Worm (Caenorhabditis elegans): ENCODE results near the gene C39B5.10.

Gene C39B5.10

ce11 chrIII:2253027-2253499 is 13.6 kb upstream of the C39B5.10 start, which contains the start of gene fbxa-73:
TSS of gene fbxa-73 (plus strand) at chrIII:2253449.
- no peak for TF ChIP-seq nhr-28 (tag; optimal IDR thresholded peaks at IDR 0.05)
- TF ChIP-seq lsy-2 (tag; optimal IDR thresholded peaks at IDR 0.05), result no peak
- TF ChIP-seq ceh-39 (tag; optimal IDR thresholded peaks at IDR 0.05), result no peak
- no peak for TF ChIP-seq bed-3 (GFP tag; optimal IDR thresholded peaks at IDR 0.05)
- TF ChIP-seq ces-1 (GFP tag; optimal IDR thresholded peaks at IDR 0.05), result no peak
- no peak for TF ChIP-seq ztf-11 (tag; optimal IDR thresholded peaks at IDR 0.05)
- TF ChIP-seq ceh-43 (GFP tag; optimal IDR thresholded peaks at IDR 0.05), result no peak
- TF ChIP-seq mep-1 (tag; optimal IDR thresholded peaks at IDR 0.05), result no peak
- no peak for TF ChIP-seq nhr-12 (tag; optimal IDR thresholded peaks at IDR 0.05)
- no peak for TF ChIP-seq snpc-4 (tag; optimal IDR thresholded peaks at IDR 0.05)
- TF ChIP-seq nhr-2 (tag; optimal IDR thresholded peaks at IDR 0.05), result no peak
- TF ChIP-seq M03D4.4 (tag; optimal IDR thresholded peaks at IDR 0.05), result no peak
- TF ChIP-seq pha-4 (tag; optimal IDR thresholded peaks at IDR 0.05), result no peak
- TF ChIP-seq unc-39 (tag; optimal IDR thresholded peaks at IDR 0.05), result no peak
- no peak for TF ChIP-seq mls-2 (tag; optimal IDR thresholded peaks at IDR 0.05)
- no peak for TF ChIP-seq zip-8 (tag; optimal IDR thresholded peaks at IDR 0.05)
- TF ChIP-seq unc-120 (tag; optimal IDR thresholded peaks at IDR 0.05; ENCODE audit: poor library complexity, severe bottlenecking), result no peak
- TF ChIP-seq tbx-8 (GFP tag; optimal IDR thresholded peaks at IDR 0.05), result no peak
- no peak for TF ChIP-seq sptf-1 (tag; optimal IDR thresholded peaks at IDR 0.05)
- TF ChIP-seq drap-1 (GFP tag; optimal IDR thresholded peaks at IDR 0.05), result no peak

DNA sequence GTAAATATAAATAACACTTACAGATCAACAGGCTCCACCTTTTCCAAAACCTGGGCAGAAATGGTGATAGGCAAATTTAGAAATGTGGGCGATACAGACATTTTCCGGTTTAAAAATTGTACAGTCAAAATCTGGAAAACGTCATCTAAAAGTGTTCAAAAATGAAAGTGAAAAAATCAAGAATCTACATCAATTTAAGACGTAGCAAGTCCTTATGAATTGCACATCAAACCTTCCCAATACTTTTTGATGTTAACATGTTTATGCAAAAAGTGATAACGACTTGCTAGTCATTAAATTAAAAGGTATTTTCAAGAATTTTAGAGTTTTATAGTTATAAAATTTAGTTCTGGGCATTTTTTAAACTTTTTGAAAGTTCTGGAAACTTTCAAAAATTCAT is 11.9 kb upstream of the C39B5.10 start, which contains the start of gene fbxa-7:
Gene fbxa-7, minus strand, starts transcription at position 101 of the 400 bp plus-strand sequence.
- TF ChIP-seq ceh-43 (GFP tag; optimal IDR thresholded peaks at IDR 0.05), result no peak
- no peak for TF ChIP-seq ces-1 (GFP tag; optimal IDR thresholded peaks at IDR 0.05)
- TF ChIP-seq drap-1 (GFP tag; optimal IDR thresholded peaks at IDR 0.05), result no peak
- no peak for TF ChIP-seq unc-62 (GFP tag; optimal IDR thresholded peaks at IDR 0.05)
- TF ChIP-seq bed-3 (GFP tag; optimal IDR thresholded peaks at IDR 0.05), result no peak
- TF ChIP-seq ztf-11 (tag; optimal IDR thresholded peaks at IDR 0.05), result no peak
- no peak for TF ChIP-seq blmp-1 (tag; optimal IDR thresholded peaks at IDR 0.05)
- TF ChIP-seq nhr-28 (tag; optimal IDR thresholded peaks at IDR 0.05), result no peak
- TF ChIP-seq mab-5 (tag; optimal IDR thresholded peaks at IDR 0.05), result no peak
- TF ChIP-seq snpc-4 (tag; optimal IDR thresholded peaks at IDR 0.05), result no peak
- no peak for TF ChIP-seq lin-13 (tag; optimal IDR thresholded peaks at IDR 0.05)
- TF ChIP-seq lin-32 (GFP tag; optimal IDR thresholded peaks at IDR 0.05), result no peak
- TF ChIP-seq tbx-8 (GFP tag; optimal IDR thresholded peaks at IDR 0.05), result no peak
- TF ChIP-seq M03D4.4 (tag; optimal IDR thresholded peaks at IDR 0.05), result no peak
- no peak for TF ChIP-seq nhr-2 (tag; optimal IDR thresholded peaks at IDR 0.05)
- no peak for TF ChIP-seq sem-2 (GFP tag; optimal IDR thresholded peaks at IDR 0.05)
- no peak for TF ChIP-seq pha-4 (tag; optimal IDR thresholded peaks at IDR 0.05)
- no peak for TF ChIP-seq zip-8 (tag; optimal IDR thresholded peaks at IDR 0.05)
- no peak for TF ChIP-seq unc-120 (tag; optimal IDR thresholded peaks at IDR 0.05; ENCODE audit: poor library complexity, severe bottlenecking)
- no peak for TF ChIP-seq unc-39 (tag; optimal IDR thresholded peaks at IDR 0.05)

ce11 chrIII:2245727-2246126 is 6.3 kb upstream of the C39B5.10 start, which contains the start of gene srd-67:
TSS of gene srd-67 (minus strand) at chrIII:2245827.
- TF ChIP-seq unc-120 (tag; optimal IDR thresholded peaks at IDR 0.05; ENCODE audit: poor library complexity, severe bottlenecking) (no peak), ceh-83 (GFP tag; optimal IDR thresholded peaks at IDR 0.05) (no peak), nhr-76 (tag; optimal IDR thresholded peaks at IDR 0.05) (no peak), nhr-28 (tag; optimal IDR thresholded peaks at IDR 0.05) (no peak), blmp-1 (tag; optimal IDR thresholded peaks at IDR 0.05) (no peak)

DNA sequence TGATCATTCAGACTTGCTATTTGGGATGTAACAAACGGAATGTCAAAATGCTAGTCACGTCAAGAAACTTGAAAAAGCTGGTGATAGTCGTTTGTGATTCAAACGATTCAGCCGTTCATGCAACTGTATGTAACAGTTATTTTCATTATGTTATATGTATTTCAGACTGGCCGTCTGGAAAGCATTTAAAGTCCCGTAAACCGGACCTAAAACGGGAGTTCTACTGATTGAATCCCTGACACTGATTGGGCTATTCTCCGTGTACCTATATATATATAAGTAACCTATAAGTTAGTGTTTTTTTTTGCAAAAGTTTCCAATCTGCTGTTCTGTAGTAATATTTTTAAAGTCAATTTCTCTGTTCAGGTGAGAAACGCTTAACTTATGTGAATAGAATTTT is 4.2 kb upstream of the C39B5.10 start:
- TF ChIP-seq ham-2 (GFP tag; optimal IDR thresholded peaks at IDR 0.05) (no peak), unc-39 (tag; optimal IDR thresholded peaks at IDR 0.05) (no peak), unc-62 (GFP tag; optimal IDR thresholded peaks at IDR 0.05) (no peak), ceh-83 (GFP tag; optimal IDR thresholded peaks at IDR 0.05) (no peak), mab-5 (tag; optimal IDR thresholded peaks at IDR 0.05) (no peak), tbx-8 (GFP tag; optimal IDR thresholded peaks at IDR 0.05) (no peak), bed-3 (GFP tag; optimal IDR thresholded peaks at IDR 0.05) (no peak)

DNA sequence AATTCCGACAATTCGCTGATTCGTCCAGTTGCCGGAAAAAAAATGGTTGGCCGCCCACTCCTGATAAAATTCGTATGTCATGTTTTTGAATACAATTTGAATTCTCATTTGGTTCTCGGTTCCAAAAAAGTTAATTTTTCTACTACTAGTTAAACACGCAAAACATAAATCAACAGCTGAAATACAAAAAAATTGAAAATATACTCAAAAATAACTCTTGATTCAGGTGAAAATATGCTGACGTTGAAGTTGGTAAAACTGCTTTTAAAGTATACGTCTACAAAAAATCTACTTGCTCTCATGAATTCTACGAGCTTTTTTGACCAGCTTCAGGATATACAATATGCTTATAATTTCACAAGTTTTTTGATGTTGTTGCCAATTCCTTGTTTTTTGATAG is 1.0 kb upstream of the C39B5.10 start, which contains the start of gene srz-56:
Gene srz-56, plus strand, starts transcription at position 301 of the 400 bp plus-strand sequence.
- TF ChIP-seq nhr-12 (tag; optimal IDR thresholded peaks at IDR 0.05), result no peak
- TF ChIP-seq ces-1 (GFP tag; optimal IDR thresholded peaks at IDR 0.05), result no peak
- no peak for TF ChIP-seq elt-3 (tag; optimal IDR thresholded peaks at IDR 0.05)
